Worm (Caenorhabditis elegans) whole organism, L3 larva: ENCODE data around the gene lin-3.

Experiments used
- ceh-9 ChIP-seq: sonication (generic microtip); optimal IDR thresholded peaks from 2 replicates; lab custom pipeline; 2018; ENCODE audit warnings: missing biosample characterization, missing genetic modification characterization
- nfya-1 ChIP-seq: sonication (generic microtip); optimal IDR thresholded peaks from 2 replicates; lab custom pipeline; 2017; ENCODE audit warnings: missing genetic modification characterization, mild to moderate bottlenecking, missing compliant biosample characterization, antibody characterized with exemption, moderate library complexity; ENCODE audit not compliant: insufficient read depth
- nhr-11 ChIP-seq: fragments of 150-350 bp; optimal IDR thresholded peaks from 2 replicates; lab custom pipeline; 2014; ENCODE audit warnings: missing biosample characterization, missing genetic modification characterization
- nhr-12 ChIP-seq: fragments of 150-350 bp; optimal IDR thresholded peaks from 2 replicates; lab custom pipeline; 2014; ENCODE audit warnings: missing biosample characterization, missing genetic modification characterization
- nhr-43 ChIP-seq: sonication (generic microtip); optimal IDR thresholded peaks from 2 replicates; lab custom pipeline; 2016; ENCODE audit warnings: mild to moderate bottlenecking, missing genetic modification characterization, missing compliant biosample characterization; ENCODE audit not compliant: poor library complexity, severe bottlenecking
- unc-39 ChIP-seq: sonication (generic microtip); optimal IDR thresholded peaks from 4 replicates; lab custom pipeline; 2017; ENCODE audit warnings: missing biosample characterization, missing genetic modification characterization
- ztf-11 ChIP-seq: fragments of 150-350 bp; optimal IDR thresholded peaks from 2 replicates; lab custom pipeline; 2014; ENCODE audit warnings: missing biosample characterization, missing genetic modification characterization

DNA sequence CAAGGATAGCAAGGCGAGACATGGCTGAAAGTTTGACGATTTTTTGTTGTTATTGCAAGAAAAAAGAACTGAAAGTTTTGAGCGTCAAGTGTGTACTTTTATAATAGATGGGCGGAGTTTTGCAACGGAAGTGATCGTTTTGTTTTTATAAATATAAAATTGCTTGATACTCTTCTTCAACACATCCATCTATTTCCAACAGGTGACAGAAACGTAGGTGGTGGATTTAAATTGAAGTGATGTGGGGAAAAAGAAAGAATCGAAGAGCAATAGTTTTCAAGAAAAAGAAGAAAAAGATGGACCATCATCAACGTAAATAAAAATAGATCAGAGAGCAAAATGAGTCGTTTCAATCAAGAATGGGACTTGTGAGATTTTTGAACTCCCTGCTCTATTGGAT lies 12.9 kb downstream of the lin-3 start, which contains the start of gene ttr-17:
- TF ChIP-seq ceh-9 (tag; lab: Kevin White, UChicago) (no peak), nhr-12 (tag; lab: Kevin White, UChicago) (no peak), nfya-1 (peak; percentile 4), nhr-11 (tag; lab: Kevin White, UChicago) (no peak), unc-39 (no peak), nhr-43 (tag; lab: Kevin White, UChicago) (no peak), ztf-11 (tag; lab: Kevin White, UChicago) (no peak)
